Fruit fly (Drosophila melanogaster) whole organism, adult: ENCODE data around the gene fuss.
A peak's percentile ranks its signal among the peaks of the same experiment; 100 is the strongest.

ENCODE experiments used
- CG11617 ChIP-seq: fragments of 200-800 bp; sonication (Bioruptor generic); optimal IDR thresholded peaks from 2 replicates; lab custom pipeline; 2017; ENCODE audit warnings: mild to moderate bottlenecking, missing biosample characterization, missing genetic modification reagents, missing genetic modification characterization
- CG12768 ChIP-seq: fragments of 200-800 bp; sonication (Bioruptor generic); optimal IDR thresholded peaks from 2 replicates; lab custom pipeline; 2017; ENCODE audit warnings: missing biosample characterization, missing genetic modification characterization, mild to moderate bottlenecking, moderate library complexity, missing genetic modification reagents
- CG14711 ChIP-seq: fragments of 200-800 bp; sonication (Bioruptor generic); optimal IDR thresholded peaks from 2 replicates; lab custom pipeline; 2018; ENCODE audit warnings: missing biosample characterization, mild to moderate bottlenecking, missing genetic modification characterization, moderate library complexity
- CG1620 ChIP-seq: fragments of 200-800 bp; sonication (Bioruptor generic); optimal IDR thresholded peaks from 2 replicates; lab custom pipeline; 2016; ENCODE audit warnings: missing biosample characterization, missing genetic modification characterization
- CG33017 ChIP-seq: fragments of 200-800 bp; sonication (Bioruptor generic); optimal IDR thresholded peaks from 2 replicates; lab custom pipeline; 2018; ENCODE audit warnings: missing biosample characterization, mild to moderate bottlenecking, missing genetic modification characterization, moderate library complexity
- CG5204 ChIP-seq: fragments of 200-800 bp; sonication (Bioruptor generic); optimal IDR thresholded peaks from 2 replicates; lab custom pipeline; 2016; ENCODE audit warnings: missing biosample characterization, missing genetic modification characterization
- CG7045 ChIP-seq: fragments of 200-800 bp; sonication (Bioruptor generic); optimal IDR thresholded peaks from 2 replicates; lab custom pipeline; 2017; ENCODE audit warnings: missing biosample characterization, mild to moderate bottlenecking, missing genetic modification characterization
- Crg-1 ChIP-seq: fragments of 200-800 bp; sonication (Bioruptor generic); optimal IDR thresholded peaks from 2 replicates; lab custom pipeline; 2016; ENCODE audit warnings: missing biosample characterization, missing genetic modification characterization
- Hr96 ChIP-seq: fragments of 200-800 bp; sonication (Bioruptor generic); optimal IDR thresholded peaks from 2 replicates; lab custom pipeline; 2016; ENCODE audit warnings: missing biosample characterization, missing genetic modification characterization
- Mnt ChIP-seq: fragments of 200-800 bp; sonication (Bioruptor generic); optimal IDR thresholded peaks from 2 replicates; lab custom pipeline; 2016; ENCODE audit warnings: missing biosample characterization, mild to moderate bottlenecking, missing genetic modification characterization
- bab1 ChIP-seq: fragments of 200-800 bp; sonication (Bioruptor generic); optimal IDR thresholded peaks from 3 replicates; lab custom pipeline; 2019; ENCODE audit warnings: missing biosample characterization, mild to moderate bottlenecking, missing genetic modification characterization, moderate library complexity
- cnc ChIP-seq, 2 experiments: fragments of >200 bp; optimal IDR thresholded peaks; 2 replicates each; lab custom pipeline; 2017
- kay ChIP-seq: fragments of 200-800 bp; sonication (Bioruptor generic); peaks from one replicate; lab custom pipeline; 2016; ENCODE audit warnings: missing biosample characterization, missing genetic modification characterization, borderline replicate concordance

dm6 chr4:944354-944753, 33.9 kb downstream of the fuss start:
- TF ChIP-seq CG5204 (GFP tag; lab: Kevin White, UChicago) (no peak), CG14711 (no peak), Mnt (GFP tag; lab: Kevin White, UChicago) (no peak), CG11617 (GFP tag; lab: Kevin White, UChicago) (no peak), cnc (optimal IDR thresholded peaks at IDR 0.05; lab: Kevin White, UChicago) (no peak), bab1 (no peak), CG33017 (tag; lab: Kevin White, UChicago) (no peak), Hr96 (no peak), Crg-1 (GFP tag; lab: Kevin White, UChicago) (no peak), CG7045 (no peak), kay (peak; percentile 35), CG12768 (GFP tag; lab: Kevin White, UChicago) (no peak), CG1620 (GFP tag; lab: Kevin White, UChicago) (no peak)
